Fruit fly (Drosophila melanogaster) Kc167 (cell line): Measurements from ENCODE around the gene CG33769.
"Not testable (repeated sequence)": the region's sequence is repeated elsewhere in the genome, so short reads cannot be mapped to it uniquely, and the experiment has no call there.

ENCODE experiments used
- Myc ChIP-seq: fragments of >200 bp; optimal IDR thresholded peaks from 2 replicates; lab custom pipeline; 2017; ENCODE audit warnings: missing external identifiers
- Sin3A ChIP-seq: fragments of >200 bp; optimal IDR thresholded peaks from 2 replicates; lab custom pipeline; 2018; ENCODE audit warnings: missing external identifiers
- h ChIP-seq: fragments of >200 bp; optimal IDR thresholded peaks from 3 replicates; lab custom pipeline; 2018; ENCODE audit warnings: missing external identifiers
- insv ChIP-seq: fragments of >200 bp; optimal IDR thresholded peaks from 3 replicates; lab custom pipeline; 2018; ENCODE audit warnings: missing external identifiers
- psq ChIP-seq: fragments of >200 bp; optimal IDR thresholded peaks from 2 replicates; lab custom pipeline; 2017; ENCODE audit warnings: missing external identifiers
- ttk ChIP-seq: sonication (Bioruptor generic); optimal IDR thresholded peaks from 2 replicates; lab custom pipeline; 2017; ENCODE audit warnings: missing external identifiers

CG33769 gene

DNA sequence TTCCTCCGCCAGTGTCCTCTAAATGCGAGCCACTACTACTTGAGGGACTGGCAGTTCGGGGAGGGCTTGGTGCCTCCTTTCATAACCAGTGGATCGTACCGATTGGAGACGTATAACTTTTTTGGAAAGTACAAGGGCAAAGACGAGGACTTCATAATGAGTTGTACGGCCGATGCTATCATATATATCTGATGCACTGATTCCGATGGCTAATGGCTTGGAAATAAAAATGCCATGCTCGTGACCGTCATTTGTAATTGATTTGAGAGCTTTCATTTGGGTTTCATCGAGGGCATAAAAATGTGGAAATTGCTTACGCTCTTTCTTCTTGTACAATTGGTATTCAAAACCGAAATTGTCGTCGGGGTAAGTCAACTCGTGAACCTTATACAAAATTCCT, 1.4 kb downstream of the CG33769 start, which contains the start of gene CG33771:
Gene CG33771 (plus strand): TSS at position 301 of the 400 bp plus-strand sequence.
- no peak for TF ChIP-seq Sin3A (lab: Kevin White, UChicago)

DNA sequence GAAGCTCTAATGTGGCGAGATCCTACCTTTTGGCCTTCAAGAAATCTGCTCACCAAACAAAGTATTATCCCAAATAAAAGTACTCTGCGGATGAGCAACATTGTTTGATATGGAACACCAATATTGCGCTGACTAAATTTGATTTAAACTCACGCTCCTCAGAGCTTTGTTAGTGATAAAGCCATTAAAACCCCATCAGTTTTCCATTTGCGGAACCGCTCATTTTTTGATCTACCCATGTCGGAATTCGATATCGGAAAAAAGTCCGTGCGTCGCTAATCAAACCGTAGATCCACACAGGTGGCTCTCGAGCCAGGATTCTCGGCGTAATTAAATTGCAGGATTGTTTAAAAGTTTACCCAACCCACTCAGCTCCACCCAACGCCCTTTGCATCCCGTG, 4.7 kb downstream of the CG33769 start, which contains the start of gene CG33772:
Gene CG33772 (minus strand): TSS at position 101 of the 400 bp plus-strand sequence.
- TF ChIP-seq Myc (lab: Kevin White, UChicago) (no peak), psq (lab: Kevin White, UChicago) (no peak), insv (lab: Kevin White, UChicago) (no peak), h (lab: Kevin White, UChicago) (no peak), Sin3A (lab: Kevin White, UChicago) (no peak), ttk (lab: Kevin White, UChicago) (no peak)

DNA sequence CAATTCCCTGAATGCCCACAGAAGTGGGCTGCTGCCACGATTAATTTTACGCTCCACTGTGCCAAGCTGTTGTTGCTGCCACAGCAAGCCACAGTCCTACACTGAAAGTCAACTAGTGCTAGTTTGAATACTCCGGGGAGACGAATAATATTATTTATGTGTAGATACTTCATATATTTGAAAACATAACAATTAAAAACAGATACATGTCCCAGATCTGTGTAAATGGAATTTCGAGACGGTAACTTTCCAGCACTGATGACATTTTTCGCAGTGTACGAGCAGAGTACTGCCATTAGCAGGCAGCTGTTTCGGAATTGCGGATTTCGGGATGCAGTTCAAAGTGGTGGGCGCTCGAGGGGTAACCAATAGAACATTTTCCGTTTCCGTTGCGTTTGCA, 17.4 kb downstream of the CG33769 start:
- TF ChIP-seq h (lab: Kevin White, UChicago) (no peak), Myc (lab: Kevin White, UChicago) (no peak), Sin3A (lab: Kevin White, UChicago) (no peak), insv (lab: Kevin White, UChicago) (no peak), ttk (lab: Kevin White, UChicago) (no peak), psq (lab: Kevin White, UChicago) (no peak)

DNA sequence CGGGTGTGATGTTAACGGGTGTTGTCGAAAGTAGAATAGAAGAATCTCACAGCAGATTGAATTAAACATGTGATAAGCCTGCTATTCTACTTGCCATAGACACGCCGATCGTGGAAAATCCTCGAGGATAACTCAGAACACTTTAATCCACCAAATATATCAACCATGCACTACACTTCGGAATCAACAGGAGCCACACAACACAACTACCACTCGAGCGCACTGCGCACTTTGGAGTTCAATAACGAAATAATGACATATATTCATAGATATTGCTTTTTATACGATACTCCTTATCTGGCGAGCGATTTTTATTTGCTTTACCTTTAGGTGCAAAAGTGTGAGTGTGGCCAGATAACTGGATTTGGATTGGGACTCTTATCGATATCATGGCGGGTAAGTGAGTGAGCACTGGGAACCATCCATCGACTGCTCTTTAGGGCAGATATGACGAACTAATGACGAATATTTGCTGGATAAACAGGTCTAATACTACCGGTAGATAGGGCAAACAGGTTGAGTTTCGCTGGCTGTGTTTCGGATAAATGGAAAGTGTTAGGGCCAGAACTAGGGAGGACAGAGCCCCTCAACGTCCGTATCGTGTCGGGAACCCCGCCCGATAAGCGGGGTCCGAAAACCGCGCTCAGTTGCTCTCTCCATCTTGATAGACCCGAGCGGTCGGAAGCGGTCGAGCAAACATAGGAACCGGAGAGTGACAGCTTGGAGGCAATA, 21.7 kb downstream of the CG33769 start, which contains the start of gene Jhbp6:
Gene Jhbp6 (plus strand): TSS at position 682 of the 732 bp plus-strand sequence.
- no peak for TF ChIP-seq insv (lab: Kevin White, UChicago)
- TF ChIP-seq h (lab: Kevin White, UChicago) = no peak
- no peak for TF ChIP-seq ttk (lab: Kevin White, UChicago)
- TF ChIP-seq psq (lab: Kevin White, UChicago) = no peak
- TF ChIP-seq Sin3A (lab: Kevin White, UChicago) = no peak
- no peak for TF ChIP-seq Myc (lab: Kevin White, UChicago)

DNA sequence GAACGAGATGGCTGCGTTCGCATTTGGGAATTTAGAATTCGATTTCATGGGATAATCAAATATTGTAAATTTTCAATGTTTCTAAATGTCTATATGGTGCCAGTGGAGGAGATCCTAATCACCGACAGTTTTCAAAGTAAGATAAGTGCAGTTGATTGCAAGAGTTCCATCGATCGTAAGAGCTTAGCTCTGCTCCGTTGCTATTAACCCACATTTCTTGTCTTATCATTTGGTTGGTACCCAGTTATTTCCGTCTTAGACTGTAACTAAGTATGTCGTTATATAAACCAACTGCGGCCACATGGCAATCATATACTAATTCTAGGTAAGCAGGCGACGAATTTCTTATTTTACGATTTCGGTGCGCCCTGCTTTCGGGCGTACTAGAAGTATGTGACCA, 22.4 kb downstream of the CG33769 start:
- TF ChIP-seq h (lab: Kevin White, UChicago) (no peak), insv (lab: Kevin White, UChicago) (no peak), ttk (lab: Kevin White, UChicago) (no peak), Myc (lab: Kevin White, UChicago) (no peak), Sin3A (lab: Kevin White, UChicago) (no peak), psq (lab: Kevin White, UChicago) (no peak)

DNA sequence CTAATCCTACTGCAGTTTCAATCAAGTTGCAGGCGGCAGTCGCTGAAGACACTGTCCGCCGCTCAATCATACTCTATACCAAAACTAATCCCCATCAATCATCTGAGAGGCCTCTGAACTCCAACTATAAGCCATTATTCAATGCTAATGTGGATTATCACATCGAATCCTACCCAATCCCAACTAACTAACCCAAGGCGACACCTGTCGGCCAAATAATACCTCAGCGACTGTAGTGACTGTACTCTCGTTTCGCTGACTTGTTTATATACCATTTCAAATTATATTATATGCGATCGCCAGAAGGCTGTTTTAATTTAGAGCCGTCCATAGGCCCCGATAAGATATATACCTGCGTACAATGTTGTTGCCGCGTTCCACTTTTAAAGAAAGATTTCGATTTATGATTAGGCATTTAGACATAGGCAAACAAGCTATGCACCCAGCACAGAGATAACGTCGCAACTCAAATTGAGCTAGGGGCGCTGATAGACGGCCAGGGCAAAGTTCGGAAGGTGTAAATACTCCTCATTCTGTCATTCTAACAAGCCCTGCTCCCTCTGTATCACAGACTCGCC, 24.1 kb downstream of the CG33769 start:
- no peak for TF ChIP-seq h (lab: Kevin White, UChicago)
- TF ChIP-seq Sin3A (lab: Kevin White, UChicago) = no peak
- TF ChIP-seq ttk (lab: Kevin White, UChicago) = no peak
- TF ChIP-seq psq (lab: Kevin White, UChicago) = no peak
- no peak for TF ChIP-seq insv (lab: Kevin White, UChicago)
- TF ChIP-seq Myc (lab: Kevin White, UChicago) = no peak

DNA sequence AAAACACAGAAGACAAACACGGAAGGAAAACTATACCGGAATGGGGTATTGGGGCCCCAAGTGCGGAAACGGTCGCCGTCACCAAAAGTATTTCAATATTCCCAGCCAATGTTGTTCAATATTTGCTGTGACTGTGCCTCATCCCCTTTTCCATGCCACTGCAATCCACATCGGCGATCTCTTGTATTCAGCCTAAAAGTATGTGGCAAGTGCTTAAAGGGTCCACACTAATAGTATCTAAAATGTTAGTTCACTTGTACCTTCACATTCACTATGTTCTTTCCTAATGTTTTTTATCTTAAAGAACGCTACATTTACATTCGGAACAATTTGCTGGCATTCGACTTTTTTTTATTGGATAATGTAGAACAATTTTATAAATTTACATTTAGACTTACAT, 33.2 kb downstream of the CG33769 start:
- no peak for TF ChIP-seq h (lab: Kevin White, UChicago)
- no peak for TF ChIP-seq ttk (lab: Kevin White, UChicago)
- TF ChIP-seq psq (lab: Kevin White, UChicago) = no peak
- TF ChIP-seq Myc (lab: Kevin White, UChicago) = no peak
- TF ChIP-seq Sin3A (lab: Kevin White, UChicago) = no peak
- no peak for TF ChIP-seq insv (lab: Kevin White, UChicago)

DNA sequence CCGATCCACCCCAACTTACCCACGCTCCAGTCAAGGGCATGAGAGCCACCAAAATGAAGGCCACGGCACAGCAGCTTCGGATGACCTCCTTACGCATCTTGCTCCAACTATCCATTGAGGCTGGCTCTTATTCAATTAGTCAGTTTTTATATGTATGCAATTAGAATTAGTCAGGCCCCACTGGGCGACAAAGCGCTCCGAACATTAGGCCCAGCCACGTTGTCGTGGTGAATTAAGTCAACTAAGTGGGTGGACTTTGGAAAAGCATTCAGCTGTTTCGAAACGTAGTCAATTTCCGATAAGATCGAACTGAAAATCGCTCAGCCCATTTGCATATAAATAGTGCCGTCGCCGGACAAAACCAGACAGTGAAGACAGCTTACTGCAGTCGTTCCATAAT, 39.3 kb downstream of the CG33769 start, which contains the start of the genes CG14455 and CG14456:
Gene CG14455 (minus strand): TSS at position 101 of the 400 bp plus-strand sequence.
Gene CG14456 (plus strand): TSS at position 236 of the 400 bp plus-strand sequence.
- no peak for TF ChIP-seq Sin3A (lab: Kevin White, UChicago)
- no peak for TF ChIP-seq psq (lab: Kevin White, UChicago)
- no peak for TF ChIP-seq h (lab: Kevin White, UChicago)
- TF ChIP-seq ttk (lab: Kevin White, UChicago) = no peak
- no peak for TF ChIP-seq insv (lab: Kevin White, UChicago)
- no peak for TF ChIP-seq Myc (lab: Kevin White, UChicago)

DNA sequence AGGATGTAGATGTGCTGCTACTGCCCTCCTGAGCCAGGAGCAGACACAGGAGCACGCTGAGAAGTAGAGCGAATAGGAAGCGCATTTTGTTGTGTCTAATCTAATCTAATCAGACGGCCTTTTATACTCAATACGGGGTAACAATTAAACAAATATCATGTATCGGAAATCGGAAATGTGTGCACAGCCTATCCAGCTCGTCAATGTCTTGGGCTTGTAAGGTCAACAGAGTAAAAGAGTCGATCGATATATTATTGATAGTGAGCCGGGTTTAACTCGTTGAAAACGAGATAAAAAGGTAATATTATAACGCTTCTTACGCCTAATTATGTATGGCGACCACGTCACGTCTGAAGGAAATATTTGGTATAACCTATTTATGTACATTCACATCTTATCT, 44.7 kb downstream of the CG33769 start, which contains the start of gene CG14454:
Gene CG14454 (minus strand): TSS at position 101 of the 400 bp plus-strand sequence.
- not testable (repeated sequence) for TF ChIP-seq h, ttk, Myc (lab: Kevin White, UChicago)

DNA sequence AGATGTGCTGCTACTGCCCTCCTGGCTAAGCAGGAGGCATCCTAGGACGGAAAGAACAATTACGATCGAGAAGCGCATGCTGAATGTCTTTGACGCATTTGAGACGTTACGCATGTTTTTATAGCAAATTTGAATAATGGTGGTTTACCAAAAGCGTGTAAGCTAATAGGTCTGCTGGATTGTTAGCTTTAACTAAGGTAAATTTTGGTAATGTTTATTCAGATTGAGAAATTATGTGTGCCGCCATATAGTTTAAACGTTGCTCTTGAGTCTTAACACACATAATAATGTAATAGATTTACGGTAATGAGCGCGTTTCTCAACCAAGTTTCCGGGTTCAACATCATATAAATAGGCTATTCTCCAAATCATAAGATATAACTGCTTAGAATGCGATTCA, 46.0 kb downstream of the CG33769 start, which contains the start of the genes CG12546 and CG14453:
Gene CG12546 (minus strand): TSS at position 101 of the 400 bp plus-strand sequence.
Gene CG14453 (plus strand): TSS at position 372 of the 400 bp plus-strand sequence.
- TF ChIP-seq insv (lab: Kevin White, UChicago) (no peak), h (lab: Kevin White, UChicago) (no peak), ttk (lab: Kevin White, UChicago) (no peak), psq (lab: Kevin White, UChicago) (no peak), Myc (lab: Kevin White, UChicago) (no peak), Sin3A (lab: Kevin White, UChicago) (no peak)

DNA sequence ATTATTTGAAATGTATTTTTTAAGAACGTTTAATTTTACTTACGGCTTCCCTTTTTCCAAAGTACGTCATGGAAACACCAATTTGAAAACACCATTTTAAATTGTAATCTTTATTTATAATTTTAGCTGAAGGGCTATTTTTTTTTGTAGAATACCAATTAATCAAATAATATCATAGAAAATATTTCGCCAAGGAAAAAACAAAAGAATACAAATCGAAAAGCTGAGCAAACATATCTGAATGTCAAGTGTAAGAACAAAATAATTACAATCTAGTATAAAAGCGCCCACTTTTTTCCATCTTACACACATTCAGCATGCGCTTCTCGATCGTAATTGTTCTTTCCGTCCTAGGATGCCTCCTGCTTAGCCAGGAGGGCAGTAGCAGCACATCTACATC, 47.9 kb downstream of the CG33769 start, which contains the start of gene CG14452:
Gene CG14452 (plus strand): TSS at position 301 of the 400 bp plus-strand sequence.
- TF ChIP-seq Myc (lab: Kevin White, UChicago) = no peak
- no peak for TF ChIP-seq Sin3A (lab: Kevin White, UChicago)
- TF ChIP-seq ttk (lab: Kevin White, UChicago) = no peak
- TF ChIP-seq h (lab: Kevin White, UChicago) = no peak
- no peak for TF ChIP-seq psq (lab: Kevin White, UChicago)
- no peak for TF ChIP-seq insv (lab: Kevin White, UChicago)
